Fruit fly (Drosophila melanogaster): Measurements from ENCODE around the gene Hmt4-20.

DNA sequence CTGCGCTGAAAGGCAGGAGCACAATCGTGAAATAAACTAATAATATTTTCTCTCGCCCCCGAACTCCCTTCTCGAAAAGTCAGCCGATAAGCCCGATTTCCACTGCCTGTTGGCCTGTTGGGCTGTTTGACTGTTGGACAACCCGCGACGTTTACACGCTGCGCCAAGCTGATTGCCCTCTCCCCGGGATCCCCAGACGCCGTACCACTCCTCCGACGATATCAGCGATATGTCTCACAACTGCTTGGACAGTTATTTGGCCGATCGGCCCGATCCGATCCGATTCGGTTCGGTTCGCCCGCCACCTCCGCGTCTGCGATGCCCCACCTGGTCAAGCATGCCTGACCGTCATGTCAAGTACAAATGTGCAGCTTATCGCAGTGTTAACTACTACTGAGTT lies 56.1 kb downstream of the Hmt4-20 start:
- no peak for TF ChIP-seq CrebA (GFP tag; optimal IDR thresholded peaks at IDR 0.05; ENCODE audit: borderline replicate concordance)
- no peak for TF ChIP-seq Dif (GFP tag; optimal IDR thresholded peaks at IDR 0.05; ENCODE audit: partially characterized antibody)
- peak; percentile 21 for TF ChIP-seq h (GFP tag; optimal IDR thresholded peaks at IDR 0.05)
- no peak for TF ChIP-seq jim (GFP tag; optimal IDR thresholded peaks at IDR 0.05)
- no peak for TF ChIP-seq dmrt93B (GFP tag; optimal IDR thresholded peaks at IDR 0.05)
- no peak for TF ChIP-seq woc (GFP tag; optimal IDR thresholded peaks at IDR 0.05)
- TF ChIP-seq tai (GFP tag; optimal IDR thresholded peaks at IDR 0.05), result no peak
- TF ChIP-seq usp (GFP tag; optimal IDR thresholded peaks at IDR 0.05), result no peak
- no peak for TF ChIP-seq psq (GFP tag; optimal IDR thresholded peaks at IDR 0.05)

Measured in whole organism, wandering third instar larva.